Worm (Caenorhabditis elegans) whole organism, L4/young adult: ENCODE results near the gene col-180.

Experiments used
- W03F9.2 ChIP-seq: fragments of 150-350 bp; optimal IDR thresholded peaks from 2 replicates; lab custom pipeline; 2014; ENCODE audit warnings: missing biosample characterization, missing genetic modification characterization
- him-1 ChIP-seq: sonication (generic microtip); optimal IDR thresholded peaks from 2 replicates; lab custom pipeline; 2016; ENCODE audit warnings: missing genotype, missing genetic modification reagents, missing genetic modification characterization, missing compliant biosample characterization

ce11 chrX:11732752-11733151, 20.7 kb upstream of the col-180 start:
- TF ChIP-seq W03F9.2: no peak
- no peak for TF ChIP-seq him-1 (tag; lab: Kevin White, UChicago)
